Worm (Caenorhabditis elegans): ENCODE results near the gene ZK688.10.

DNA sequence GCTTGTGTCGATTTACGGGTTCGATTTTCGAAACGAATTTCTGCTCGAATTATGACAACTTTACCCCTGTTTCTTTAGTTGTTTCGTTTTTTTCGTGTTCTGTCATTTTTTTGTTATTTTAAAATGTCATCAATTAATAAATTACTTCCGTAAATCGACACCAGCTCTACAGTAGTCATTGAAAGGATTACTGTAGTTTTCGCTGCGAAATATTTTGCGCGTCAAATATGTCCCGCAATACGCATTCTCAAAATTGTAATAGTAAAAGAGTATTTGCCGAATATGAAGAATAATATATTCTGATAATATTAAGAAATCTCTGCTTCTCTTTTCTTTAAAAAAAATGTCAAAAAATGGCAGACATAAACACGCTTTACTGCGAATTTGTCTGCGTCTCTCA, 3.6 kb downstream of the ZK688.10 start:
- no peak for TF ChIP-seq nhr-11 (tag; optimal IDR thresholded peaks at IDR 0.05)
- no peak for TF ChIP-seq efl-1 (optimal IDR thresholded peaks at IDR 0.05)
- peak in 1 of 2 experiments; percentile 54 for TF ChIP-seq efl-1 (GFP tag; optimal IDR thresholded peaks at IDR 0.05 in 1 of 2)
- TF ChIP-seq aly-2 (tag; optimal IDR thresholded peaks at IDR 0.05): no peak
- no peak for TF ChIP-seq unc-86 (tag; optimal IDR thresholded peaks at IDR 0.05)

Measured in whole organism, L1 larva.